Fruit fly (Drosophila melanogaster): ENCODE data around the gene Tmtc1.

dm6 chr2L:2765659-2766373 lies 88.3 kb downstream of the Tmtc1 start, which contains the start of the genes Snx21 and aph-1:
- TF ChIP-seq h (optimal IDR thresholded peaks at IDR 0.05), result no peak
- TF ChIP-seq ttk (optimal IDR thresholded peaks at IDR 0.05), result no peak
- no peak for TF ChIP-seq psq (optimal IDR thresholded peaks at IDR 0.05)
- no peak for TF ChIP-seq insv (optimal IDR thresholded peaks at IDR 0.05)
- TF ChIP-seq Myc (optimal IDR thresholded peaks at IDR 0.05), result no peak
